Worm (Caenorhabditis elegans) whole organism, early embryonic: ENCODE results near the gene fbxa-211.

Experiments
- ama-1 ChIP-seq: fragments of 150-350 bp; optimal IDR thresholded peaks from 2 replicates; lab custom pipeline; 2014
- hnd-1 ChIP-seq: sonication (generic microtip); optimal IDR thresholded peaks from 2 replicates; lab custom pipeline; 2016; ENCODE audit warnings: missing genetic modification characterization, missing compliant biosample characterization
- pes-1 ChIP-seq: fragments of 200-800 bp; sonication (Bioruptor generic); IDR thresholded peaks from 2 replicates; pipeline ENCODE4 v1.3.6; 2022; ENCODE audit warnings: missing genetic modification reagents, missing genetic modification characterization, missing compliant biosample characterization
- scrt-1 ChIP-seq: fragments of 200-800 bp; sonication (Bioruptor generic); IDR thresholded peaks from 2 replicates; pipeline ENCODE4 v1.3.6; 2022; ENCODE audit warnings: missing genetic modification characterization, missing compliant biosample characterization
- tra-4 ChIP-seq: sonication (generic microtip); optimal IDR thresholded peaks from 2 replicates; lab custom pipeline; 2017; ENCODE audit warnings: missing genetic modification characterization, missing compliant biosample characterization

- TF ChIP-seq tra-4 (tag; lab: Kevin White, UChicago) = no peak
- TF ChIP-seq scrt-1 = no peak
- TF ChIP-seq hnd-1 = no peak
- TF ChIP-seq ama-1 (lab: Kevin White, UChicago) = no peak
- TF ChIP-seq pes-1 (GFP tag; lab: Robert Waterston, UW) = no peak
Observed at ce11 chrV:18086174-18086661, 41.1 kb upstream of the fbxa-211 start, which contains the start of gene Y59A8B.12.
